Fruit fly (Drosophila melanogaster) Kc167 (cell line): Measurements from ENCODE around the gene CG10019.

Experiments used
- Myc ChIP-seq: fragments of >200 bp; optimal IDR thresholded peaks from 2 replicates; lab custom pipeline; 2017; ENCODE audit warnings: missing external identifiers
- Sin3A ChIP-seq: fragments of >200 bp; optimal IDR thresholded peaks from 2 replicates; lab custom pipeline; 2018; ENCODE audit warnings: missing external identifiers
- h ChIP-seq: fragments of >200 bp; optimal IDR thresholded peaks from 3 replicates; lab custom pipeline; 2018; ENCODE audit warnings: missing external identifiers
- insv ChIP-seq: fragments of >200 bp; optimal IDR thresholded peaks from 3 replicates; lab custom pipeline; 2018; ENCODE audit warnings: missing external identifiers
- psq ChIP-seq: fragments of >200 bp; optimal IDR thresholded peaks from 2 replicates; lab custom pipeline; 2017; ENCODE audit warnings: missing external identifiers
- ttk ChIP-seq: sonication (Bioruptor generic); optimal IDR thresholded peaks from 2 replicates; lab custom pipeline; 2017; ENCODE audit warnings: missing external identifiers

dm6 chr2L:3703260-3703659 lies 27.0 kb upstream of the CG10019 start, which contains the start of gene CG2816:
- TF ChIP-seq ttk, result no peak
- TF ChIP-seq psq (lab: Kevin White, UChicago), result no peak
- TF ChIP-seq Sin3A (lab: Kevin White, UChicago), result no peak
- no peak for TF ChIP-seq Myc (lab: Kevin White, UChicago)
- no peak for TF ChIP-seq h (lab: Kevin White, UChicago)
- no peak for TF ChIP-seq insv
